Fruit fly (Drosophila melanogaster) whole organism, embryonic: ENCODE measurements around the gene CG32074.

ENCODE experiments used
- Adf1 ChIP-seq: fragments of 200-800 bp; sonication (Bioruptor generic); IDR thresholded peaks from 2 replicates; pipeline ENCODE4 v1.3.6; 2022; ENCODE audit warnings: missing biosample characterization, missing genetic modification characterization
- Bgb ChIP-seq: fragments of 200-800 bp; sonication (Bioruptor generic); IDR thresholded peaks from 2 replicates; pipeline ENCODE4 v1.3.6; 2022; ENCODE audit warnings: missing biosample characterization, missing genetic modification characterization; ENCODE audit not compliant: partially characterized antibody
- Bteb2 ChIP-seq: fragments of 200-800 bp; sonication (Bioruptor generic); optimal IDR thresholded peaks from 2 replicates; lab custom pipeline; 2016; ENCODE audit warnings: missing biosample characterization, missing genetic modification characterization
- CG10267 ChIP-seq: fragments of 200-800 bp; sonication (Bioruptor generic); optimal IDR thresholded peaks from 2 replicates; lab custom pipeline; 2018; ENCODE audit warnings: missing biosample characterization, mild to moderate bottlenecking, missing genetic modification characterization, moderate library complexity
- CG10959 ChIP-seq: fragments of 200-800 bp; sonication (Bioruptor generic); IDR thresholded peaks from 2 replicates; pipeline ENCODE4 v1.3.6; 2022; ENCODE audit warnings: missing biosample characterization, missing genetic modification characterization
- CG11247 ChIP-seq: fragments of 200-800 bp; sonication (Bioruptor generic); IDR thresholded peaks from 2 replicates; pipeline ENCODE4 v1.3.6; 2022; ENCODE audit warnings: missing biosample characterization, missing genetic modification characterization
- CG11504 ChIP-seq: fragments of 200-800 bp; sonication (Bioruptor generic); optimal IDR thresholded peaks from 3 replicates; lab custom pipeline; 2019; ENCODE audit warnings: missing biosample characterization, mild to moderate bottlenecking, missing genetic modification characterization, moderate library complexity
- CG12219 ChIP-seq: fragments of 200-800 bp; sonication (Bioruptor generic); optimal IDR thresholded peaks from 3 replicates; lab custom pipeline; 2018; ENCODE audit warnings: missing biosample characterization, mild to moderate bottlenecking, missing genetic modification characterization
- CG12769 ChIP-seq: fragments of 200-800 bp; sonication (Bioruptor generic); optimal IDR thresholded peaks from 2 replicates; lab custom pipeline; 2019; ENCODE audit warnings: missing biosample characterization, mild to moderate bottlenecking, missing genetic modification characterization, moderate library complexity
- CG14860 ChIP-seq: fragments of 200-800 bp; sonication (Bioruptor generic); IDR thresholded peaks from 3 replicates; pipeline ENCODE4 v1.3.6; 2022; ENCODE audit warnings: missing biosample characterization, missing genetic modification characterization; ENCODE audit not compliant: partially characterized antibody
- CG1529 ChIP-seq: fragments of 200-800 bp; sonication (Bioruptor generic); optimal IDR thresholded peaks from 3 replicates; lab custom pipeline; 2018; ENCODE audit warnings: missing biosample characterization, missing genetic modification characterization
- CG2120 ChIP-seq: fragments of 200-800 bp; sonication (Bioruptor generic); optimal IDR thresholded peaks from 3 replicates; lab custom pipeline; 2016; ENCODE audit warnings: missing biosample characterization, missing genetic modification characterization
- CG2202 ChIP-seq: fragments of 200-800 bp; sonication (Bioruptor generic); optimal IDR thresholded peaks from 2 replicates; lab custom pipeline; 2018; ENCODE audit warnings: missing biosample characterization, mild to moderate bottlenecking, missing genetic modification characterization
- CG2875 ChIP-seq: fragments of 200-800 bp; sonication (Bioruptor generic); optimal IDR thresholded peaks from 2 replicates; lab custom pipeline; 2017; ENCODE audit warnings: missing biosample characterization, mild to moderate bottlenecking, missing genetic modification characterization, missing genetic modification reagents
- CG31365 ChIP-seq: fragments of 200-800 bp; sonication (Bioruptor generic); optimal IDR thresholded peaks from 2 replicates; lab custom pipeline; 2018; ENCODE audit warnings: missing biosample characterization, mild to moderate bottlenecking, missing genetic modification characterization
- CG32532 ChIP-seq: fragments of 200-800 bp; sonication (Bioruptor generic); IDR thresholded peaks from 2 replicates; pipeline ENCODE4 v1.3.6; 2022; ENCODE audit warnings: missing biosample characterization, missing genetic modification characterization
- CG3995 ChIP-seq: fragments of 200-800 bp; sonication (Bioruptor generic); optimal IDR thresholded peaks from 3 replicates; lab custom pipeline; 2016; ENCODE audit warnings: missing biosample characterization, missing genetic modification characterization
- CG4404 ChIP-seq: fragments of 200-800 bp; sonication (Bioruptor generic); IDR thresholded peaks from 2 replicates; pipeline ENCODE4 v1.3.6; 2022; ENCODE audit warnings: missing biosample characterization, missing genetic modification characterization
- CG6272 ChIP-seq: fragments of 200-800 bp; sonication (Bioruptor generic); IDR thresholded peaks from 2 replicates; pipeline ENCODE4 v1.3.6; 2022; ENCODE audit warnings: missing biosample characterization, missing genetic modification characterization
- CG6813 ChIP-seq: fragments of 200-800 bp; sonication (Bioruptor generic); optimal IDR thresholded peaks from 2 replicates; lab custom pipeline; 2017; ENCODE audit warnings: missing biosample characterization, missing genetic modification characterization, mild to moderate bottlenecking, moderate library complexity, missing genetic modification reagents
- CG7839 ChIP-seq: fragments of 200-800 bp; sonication (Bioruptor generic); optimal IDR thresholded peaks from 3 replicates; lab custom pipeline; 2018; ENCODE audit warnings: missing biosample characterization, mild to moderate bottlenecking, missing genetic modification characterization, moderate library complexity
- CG7963 ChIP-seq: fragments of 200-800 bp; sonication (Bioruptor generic); IDR thresholded peaks from 3 replicates; pipeline ENCODE4 v1.3.6; 2022; ENCODE audit warnings: missing biosample characterization, missing genetic modification characterization; ENCODE audit not compliant: partially characterized antibody
- CG7987 ChIP-seq: fragments of 200-800 bp; sonication (Bioruptor generic); optimal IDR thresholded peaks from 2 replicates; lab custom pipeline; 2018; ENCODE audit warnings: missing biosample characterization, mild to moderate bottlenecking, missing genetic modification characterization, moderate library complexity
- CG8478 ChIP-seq: fragments of >200 bp; optimal IDR thresholded peaks from 2 replicates; lab custom pipeline; 2018
- CG9609 ChIP-seq: fragments of 200-800 bp; sonication (Bioruptor generic); optimal IDR thresholded peaks from 3 replicates; lab custom pipeline; 2016; ENCODE audit warnings: missing biosample characterization, missing genetic modification characterization
- CTCF ChIP-seq: fragments of 200-800 bp; sonication (Bioruptor generic); optimal IDR thresholded peaks from 2 replicates; lab custom pipeline; 2017; ENCODE audit warnings: missing biosample characterization, mild to moderate bottlenecking, missing genetic modification characterization, moderate library complexity
- CkIIα-i1 ChIP-seq: fragments of 200-800 bp; sonication (Bioruptor generic); IDR thresholded peaks from 2 replicates; pipeline ENCODE4 v1.3.6; 2022; ENCODE audit warnings: missing biosample characterization, missing genetic modification characterization
- Dll ChIP-seq: fragments of 200-800 bp; sonication (Bioruptor generic); IDR thresholded peaks from 4 replicates; pipeline ENCODE4 v1.3.6; 2022; ENCODE audit warnings: missing biosample characterization, missing genetic modification characterization; ENCODE audit not compliant: partially characterized antibody
- Drgx ChIP-seq: fragments of 200-800 bp; sonication (Bioruptor generic); IDR thresholded peaks from 2 replicates; pipeline ENCODE4 v1.3.6; 2022; ENCODE audit warnings: missing biosample characterization, missing genetic modification characterization
- Hr51 ChIP-seq, 2 experiments: fragments of 200-800 bp; sonication (Bioruptor generic); optimal IDR thresholded peaks; 2 replicates in 1 of 2; 3 replicates in 1 of 2; lab custom pipeline; 2016 to 2018; ENCODE audit warnings: missing biosample characterization in 2 of 2, missing genetic modification characterization in 2 of 2, mild to moderate bottlenecking in 1 of 2, moderate library complexity in 1 of 2
- MESR4 ChIP-seq: fragments of 200-800 bp; sonication (Bioruptor generic); optimal IDR thresholded peaks from 2 replicates; lab custom pipeline; 2018; ENCODE audit warnings: missing biosample characterization, mild to moderate bottlenecking, missing genetic modification characterization, moderate library complexity
- Med ChIP-seq: fragments of 200-800 bp; sonication (Bioruptor generic); peaks from one replicate; lab custom pipeline; 2016; ENCODE audit warnings: missing biosample characterization, missing genetic modification characterization, mild to moderate bottlenecking, inconsistent platforms, moderate library complexity
- Rfx ChIP-seq: fragments of 200-800 bp; sonication (Bioruptor generic); IDR thresholded peaks from 2 replicates; pipeline ENCODE4 v1.3.6; 2022; ENCODE audit warnings: missing biosample characterization, missing genetic modification characterization
- Stat92E ChIP-seq, 3 experiments: fragments of >200 bp in 2 of 3; fragments of 200-800 bp in 1 of 3; sonication (Bioruptor generic) in 1 of 3; optimal IDR thresholded peaks; 2 replicates each; lab custom pipeline; 2017 to 2019; ENCODE audit warnings: missing biosample characterization in 3 of 3, missing genetic modification characterization in 3 of 3, mild to moderate bottlenecking in 1 of 3, moderate library complexity in 1 of 3
- TFAM ChIP-seq: fragments of 200-800 bp; sonication (Bioruptor generic); optimal IDR thresholded peaks from 2 replicates; lab custom pipeline; 2017; ENCODE audit warnings: missing biosample characterization, missing genetic modification characterization, inconsistent platforms
- Xbp1 ChIP-seq: fragments of 200-800 bp; sonication (Bioruptor generic); optimal IDR thresholded peaks from 3 replicates; lab custom pipeline; 2016; ENCODE audit warnings: missing biosample characterization, mild to moderate bottlenecking, missing genetic modification characterization
- YL-1 ChIP-seq: fragments of 200-800 bp; sonication (Bioruptor generic); optimal IDR thresholded peaks from 3 replicates; lab custom pipeline; 2017; ENCODE audit warnings: missing biosample characterization, mild to moderate bottlenecking, missing genetic modification characterization
- al ChIP-seq: fragments of 200-800 bp; sonication (Bioruptor generic); IDR thresholded peaks from 2 replicates; pipeline ENCODE4 v1.3.6; 2022; ENCODE audit warnings: missing biosample characterization, missing genetic modification characterization
- amos ChIP-seq: fragments of 200-800 bp; sonication (Bioruptor generic); IDR thresholded peaks from 2 replicates; pipeline ENCODE4 v1.3.6; 2022; ENCODE audit warnings: missing biosample characterization, missing genetic modification characterization; ENCODE audit not compliant: partially characterized antibody
- bcd ChIP-seq: fragments of 200-800 bp; sonication (Bioruptor generic); optimal IDR thresholded peaks from 2 replicates; lab custom pipeline; 2017; ENCODE audit warnings: missing biosample characterization, mild to moderate bottlenecking, missing genetic modification characterization
- esg ChIP-seq: fragments of 200-800 bp; sonication (Bioruptor generic); conservative IDR thresholded peaks from 2 replicates; pipeline ENCODE4 v1.3.6; 2022; ENCODE audit warnings: missing biosample characterization, missing genetic modification characterization
- ewg ChIP-seq: fragments of 200-800 bp; sonication (Bioruptor generic); optimal IDR thresholded peaks from 3 replicates; lab custom pipeline; 2017; ENCODE audit warnings: mild to moderate bottlenecking, missing biosample characterization, missing genetic modification reagents, missing genetic modification characterization
- gfzf ChIP-seq: fragments of 200-800 bp; sonication (Bioruptor generic); optimal IDR thresholded peaks from 2 replicates; lab custom pipeline; 2016; ENCODE audit warnings: missing biosample characterization, mild to moderate bottlenecking, missing genetic modification characterization, moderate library complexity
- grn ChIP-seq: fragments of 200-800 bp; sonication (Bioruptor generic); optimal IDR thresholded peaks from 3 replicates; lab custom pipeline; 2017; ENCODE audit warnings: missing biosample characterization, missing genetic modification characterization
- kah ChIP-seq: fragments of 200-800 bp; sonication (Bioruptor generic); optimal IDR thresholded peaks from 2 replicates; lab custom pipeline; 2018; ENCODE audit warnings: missing biosample characterization, mild to moderate bottlenecking, missing genetic modification characterization
- ken ChIP-seq: fragments of 200-800 bp; sonication (Bioruptor generic); IDR thresholded peaks from 3 replicates; pipeline ENCODE4 v1.3.6; 2022; ENCODE audit warnings: missing biosample characterization, missing genetic modification characterization
- mam ChIP-seq: fragments of 200-800 bp; sonication (Bioruptor generic); optimal IDR thresholded peaks from 3 replicates; lab custom pipeline; 2016; ENCODE audit warnings: missing biosample characterization, missing genetic modification characterization
- p53 ChIP-seq: fragments of 200-800 bp; sonication (Bioruptor generic); optimal IDR thresholded peaks from 2 replicates; lab custom pipeline; 2016; ENCODE audit warnings: missing biosample characterization, missing genetic modification characterization
- pum ChIP-seq: fragments of 200-800 bp; sonication (Bioruptor generic); optimal IDR thresholded peaks from 2 replicates; lab custom pipeline; 2016; ENCODE audit warnings: missing biosample characterization, missing genetic modification characterization
- row ChIP-seq: fragments of 200-800 bp; sonication (Bioruptor generic); IDR thresholded peaks from 3 replicates; pipeline ENCODE4 v1.3.6; 2022; ENCODE audit warnings: missing biosample characterization, missing genetic modification characterization
- vvl ChIP-seq: fragments of 200-800 bp; sonication (Bioruptor generic); IDR thresholded peaks from 2 replicates; pipeline ENCODE4 v1.3.6; 2022; ENCODE audit warnings: missing biosample characterization, missing genetic modification characterization

Gene CG32074

DNA sequence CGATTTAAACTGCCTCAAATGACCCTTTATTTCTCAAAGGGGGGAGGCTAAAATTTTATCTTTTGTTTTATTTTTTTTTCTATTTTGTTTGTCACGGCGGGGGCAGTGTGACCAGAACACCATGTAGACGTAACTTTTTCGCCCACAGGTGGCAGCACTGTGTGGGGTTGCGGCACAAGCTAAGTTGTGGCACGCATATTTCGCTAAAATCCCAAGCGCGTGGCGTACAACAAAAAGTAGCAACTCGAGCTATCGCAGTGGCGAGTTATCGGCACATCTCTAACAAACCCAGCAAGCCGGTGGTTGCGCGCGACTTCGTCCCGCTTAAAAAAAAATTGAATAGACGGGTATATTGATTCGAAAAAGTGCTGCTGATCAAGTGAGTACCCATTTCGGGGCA, 9.0 kb downstream of the CG32074 start, which contains the start of the genes Ufd1 and NaPi-III (continued):
- TF ChIP-seq CG11504 (tag; lab: Kevin White, UChicago): peak; percentile 61
- TF ChIP-seq CG10959 (GFP tag; lab: Robert Waterston, UW): no peak
- TF ChIP-seq CG6272 (GFP tag; lab: Robert Waterston, UW): peak; percentile 27; the same call in 1 of the 2 replicates
- peak; percentile 10 for TF ChIP-seq CG7839 (tag; lab: Kevin White, UChicago)
- TF ChIP-seq YL-1: peak; percentile 79
- TF ChIP-seq MESR4 (GFP tag; lab: Kevin White, UChicago): peak; percentile 87
- no peak for TF ChIP-seq CG7987
- TF ChIP-seq Adf1: 0 out of 2 replicates have a peak, but pooled peaks have one; percentile 11
- no peak for TF ChIP-seq TFAM (GFP tag; lab: Kevin White, UChicago)
- peak; percentile 92 for TF ChIP-seq CTCF (GFP tag; lab: Kevin White, UChicago)
- peak; percentile 29 for TF ChIP-seq pum (GFP tag; lab: Kevin White, UChicago)
- 0 out of 3 replicates have a peak, but pooled peaks have one; percentile 4 for TF ChIP-seq ken
- TF ChIP-seq CG10267: peak; percentile 62
- TF ChIP-seq Stat92E (GFP tag; optimal IDR thresholded peaks at IDR 0.05; lab: Kevin White, UChicago): peak in 1 of 3 experiments; percentile 80
- TF ChIP-seq Xbp1 (GFP tag; lab: Kevin White, UChicago): peak; percentile 40
- peak; percentile 90 for TF ChIP-seq amos (GFP tag; lab: Robert Waterston, UW)
- TF ChIP-seq CG9609 (GFP tag; lab: Kevin White, UChicago): peak; percentile 52
- peak; percentile 56 for TF ChIP-seq mam (GFP tag; lab: Kevin White, UChicago)
- peak; percentile 64 for TF ChIP-seq CG14860 (GFP tag; lab: Robert Waterston, UW)
- peak; percentile 94 for TF ChIP-seq kah (GFP tag; lab: Kevin White, UChicago)
- TF ChIP-seq CG2202 (tag; lab: Kevin White, UChicago): peak; percentile 4
- TF ChIP-seq row (GFP tag; lab: Robert Waterston, UW): peak; percentile 45; the same call in 2 of the 3 replicates
- TF ChIP-seq CG3995 (GFP tag; lab: Kevin White, UChicago): peak; percentile 26
- TF ChIP-seq ewg: peak; percentile 79
- TF ChIP-seq Med (GFP tag; lab: Kevin White, UChicago): peak; percentile 92
- peak; percentile 41 for TF ChIP-seq CG2120 (GFP tag; lab: Kevin White, UChicago)
- peak; percentile 75 for TF ChIP-seq CG32532 (GFP tag; lab: Robert Waterston, UW)
- TF ChIP-seq Hr51 (GFP tag; optimal IDR thresholded peaks at IDR 0.05; lab: Kevin White, UChicago): peak in 1 of 2 experiments; percentile 12
- TF ChIP-seq CG7963: peak; percentile 68
- peak; percentile 78 for TF ChIP-seq p53
- no peak for TF ChIP-seq CG2875 (GFP tag; lab: Kevin White, UChicago)
- TF ChIP-seq CG12769 (tag; lab: Kevin White, UChicago): peak; percentile 67
- TF ChIP-seq gfzf (GFP tag; lab: Kevin White, UChicago): peak; percentile 98
- TF ChIP-seq CG31365 (tag; lab: Kevin White, UChicago): no peak
- peak; percentile 91 for TF ChIP-seq Bgb (GFP tag; lab: Robert Waterston, UW)
- peak; percentile 85 for TF ChIP-seq Dll (GFP tag; lab: Robert Waterston, UW)
- 0 out of 2 replicates have a peak, but pooled peaks have one; percentile 19 for TF ChIP-seq al (GFP tag; lab: Robert Waterston, UW)

DNA sequence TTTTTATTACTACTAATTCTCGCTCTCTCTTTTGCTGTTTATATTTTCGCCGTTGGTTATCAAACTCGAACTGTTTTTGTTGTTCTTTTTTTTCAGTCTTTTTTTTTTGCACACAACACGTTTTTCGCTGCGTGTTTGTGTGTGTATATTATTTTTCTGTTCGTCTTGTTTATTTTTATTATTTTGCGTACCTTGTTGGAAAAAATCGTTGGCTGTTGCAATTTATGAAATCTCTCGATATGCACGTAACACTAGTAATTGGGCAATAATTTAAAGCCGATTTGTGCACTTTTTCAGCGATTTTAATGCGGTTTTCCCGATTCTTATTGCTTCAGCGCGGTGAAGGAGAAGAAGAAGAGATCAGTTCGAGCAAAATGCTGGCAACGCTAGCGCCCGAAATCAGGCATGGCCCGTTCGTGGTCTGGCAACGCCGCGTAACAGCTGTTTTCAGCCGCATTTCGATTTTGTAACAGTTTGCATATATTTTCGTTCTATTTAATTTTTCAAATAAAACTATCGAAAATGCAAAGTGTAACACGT, 11.6 kb downstream of the CG32074 start, which contains the start of the genes FoxK and mRpL2:
Gene FoxK (minus strand): TSS at position 365 of the 540 bp plus-strand sequence.
Gene mRpL2 (plus strand): TSS at position 429 of the 540 bp plus-strand sequence.
- TF ChIP-seq CG12219 (GFP tag; lab: Kevin White, UChicago) (no peak), CG6813 (no peak), CG1529 (GFP tag; lab: Kevin White, UChicago) (no peak), Bteb2 (GFP tag; lab: Kevin White, UChicago) (no peak), Hr51 (GFP tag; optimal IDR thresholded peaks at IDR 0.05; lab: Kevin White, UChicago) (no peak), vvl (GFP tag; lab: Robert Waterston, UW) (peak; percentile 56; the same call in 1 of the 2 replicates), CkIIα-i1 (GFP tag; lab: Robert Waterston, UW) (no peak), grn (GFP tag; lab: Kevin White, UChicago) (no peak), CG8478 (no peak), bcd (GFP tag; lab: Kevin White, UChicago) (no peak), esg (GFP tag; lab: Robert Waterston, UW) (no peak), Drgx (peak; percentile 68), Rfx (no peak), CG11247 (GFP tag; lab: Robert Waterston, UW) (no peak), CG4404 (GFP tag; lab: Robert Waterston, UW) (no peak)
